Worm (Caenorhabditis elegans) whole organism, L4/young adult: ENCODE measurements around the gene ZC449.1.

ENCODE experiments used
- W03F9.2 ChIP-seq: fragments of 150-350 bp; optimal IDR thresholded peaks from 2 replicates; lab custom pipeline; 2014; ENCODE audit warnings: missing biosample characterization, missing genetic modification characterization
- dao-5 ChIP-seq: sonication (generic microtip); optimal IDR thresholded peaks from 2 replicates; lab custom pipeline; 2016; ENCODE audit warnings: missing genotype, missing genetic modification characterization, moderate library complexity, missing compliant biosample characterization
- him-1 ChIP-seq: sonication (generic microtip); optimal IDR thresholded peaks from 2 replicates; lab custom pipeline; 2016; ENCODE audit warnings: missing genotype, missing genetic modification reagents, missing genetic modification characterization, missing compliant biosample characterization

Gene ZC449.1

ce11 chrX:5024300-5024699 is at the start of gene ZC449.1:
ZC449.1 (plus strand) TSS chrX:5024420.
- no peak for TF ChIP-seq him-1 (tag; lab: Kevin White, UChicago)
- TF ChIP-seq W03F9.2 (tag; lab: Kevin White, UChicago): no peak
- no peak for TF ChIP-seq dao-5 (tag; lab: Kevin White, UChicago)

ce11 chrX:4974486-4974885 is 49.7 kb upstream of the ZC449.1 start:
- TF ChIP-seq him-1 (tag; lab: Kevin White, UChicago) (no peak), W03F9.2 (tag; lab: Kevin White, UChicago) (no peak), dao-5 (tag; lab: Kevin White, UChicago) (no peak)

DNA sequence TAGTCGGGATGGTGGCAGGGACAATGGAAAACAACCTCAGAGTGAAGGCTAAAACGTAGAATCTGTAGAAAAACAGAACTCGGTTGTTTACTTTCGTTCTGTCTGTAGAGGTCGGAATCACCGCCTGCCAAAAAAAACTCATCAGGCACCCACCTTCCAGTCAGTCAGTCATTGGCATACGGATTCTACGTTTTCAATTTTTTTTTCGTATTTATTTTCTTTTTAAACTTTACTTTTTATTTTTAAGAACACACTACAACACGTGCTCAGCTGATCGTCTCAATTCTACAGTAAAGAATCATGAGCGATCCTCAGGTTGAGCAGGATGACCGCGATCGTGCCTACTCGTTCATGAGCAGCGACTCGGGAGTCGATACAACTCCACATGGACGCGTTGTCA is 47.7 kb upstream of the ZC449.1 start, which contains the start of gene lfi-1:
Gene lfi-1 (plus strand): TSS at position 301 of the 400 bp plus-strand sequence.
- no peak for TF ChIP-seq W03F9.2 (tag; lab: Kevin White, UChicago)
- TF ChIP-seq him-1 (tag; lab: Kevin White, UChicago): no peak
- no peak for TF ChIP-seq dao-5 (tag; lab: Kevin White, UChicago)

DNA sequence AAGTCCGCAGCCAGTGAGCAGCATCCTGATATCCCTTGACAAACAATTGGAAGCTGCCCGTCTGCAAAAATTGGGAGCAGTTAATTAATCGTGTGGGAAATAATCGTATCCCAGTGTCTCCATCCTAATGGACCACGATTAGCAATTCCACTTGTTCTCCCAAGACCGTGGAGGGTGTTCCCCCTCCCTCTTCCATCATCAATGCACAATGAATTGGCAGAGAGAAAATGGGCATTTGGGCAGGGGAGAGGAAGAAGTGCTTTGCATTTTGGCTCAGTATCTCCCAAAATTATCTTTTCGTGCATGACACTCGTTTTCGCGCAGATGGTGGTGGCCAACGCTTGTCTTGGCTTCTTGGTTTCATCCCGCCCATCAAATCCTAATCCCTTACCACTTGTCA is 46.1 kb upstream of the ZC449.1 start:
- no peak for TF ChIP-seq him-1 (tag; lab: Kevin White, UChicago)
- no peak for TF ChIP-seq W03F9.2 (tag; lab: Kevin White, UChicago)
- TF ChIP-seq dao-5 (tag; lab: Kevin White, UChicago): no peak

- TF ChIP-seq dao-5 (tag; lab: Kevin White, UChicago) (no peak), him-1 (tag; lab: Kevin White, UChicago) (no peak), W03F9.2 (tag; lab: Kevin White, UChicago) (no peak)
Measured at ce11 chrX:4979060-4979459, 45.2 kb upstream of the ZC449.1 start.

ce11 chrX:4981059-4981458 is 43.2 kb upstream of the ZC449.1 start:
- no peak for TF ChIP-seq him-1 (tag; lab: Kevin White, UChicago)

ce11 chrX:4981579-4981978 is 42.6 kb upstream of the ZC449.1 start:
- no peak for TF ChIP-seq him-1 (tag; lab: Kevin White, UChicago)
- TF ChIP-seq dao-5 (tag; lab: Kevin White, UChicago): no peak
- no peak for TF ChIP-seq W03F9.2 (tag; lab: Kevin White, UChicago)

- no peak for TF ChIP-seq dao-5 (tag; lab: Kevin White, UChicago)
- no peak for TF ChIP-seq W03F9.2 (tag; lab: Kevin White, UChicago)
- peak; percentile 74 for TF ChIP-seq him-1 (tag; lab: Kevin White, UChicago)
Measured at ce11 chrX:4982009-4982625, 42.1 kb upstream of the ZC449.1 start.

DNA sequence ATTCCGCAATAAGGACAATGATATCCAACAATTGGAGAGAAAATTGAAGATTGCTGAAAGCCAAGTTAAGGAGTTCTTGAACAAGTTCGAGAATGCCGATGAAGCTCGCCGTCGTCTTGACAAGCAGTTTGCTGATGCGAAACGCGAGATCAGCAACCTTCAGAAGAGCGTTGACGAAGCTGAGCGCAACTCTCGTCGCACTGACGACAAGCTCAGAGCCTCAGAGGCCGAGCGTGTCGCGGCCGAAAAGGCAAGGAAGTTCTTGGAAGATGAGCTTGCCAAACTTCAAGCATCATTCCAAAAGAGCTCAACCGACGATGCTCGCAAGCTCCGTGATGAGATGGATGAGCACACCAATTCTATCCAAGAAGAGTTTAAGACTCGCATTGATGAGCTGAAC is 37.9 kb upstream of the ZC449.1 start:
- TF ChIP-seq dao-5 (tag; lab: Kevin White, UChicago): no peak
- no peak for TF ChIP-seq W03F9.2 (tag; lab: Kevin White, UChicago)
- TF ChIP-seq him-1 (tag; lab: Kevin White, UChicago): no peak

ce11 chrX:4987617-4988016 is 36.6 kb upstream of the ZC449.1 start:
- TF ChIP-seq W03F9.2 (tag; lab: Kevin White, UChicago) (no peak), dao-5 (tag; lab: Kevin White, UChicago) (no peak), him-1 (tag; lab: Kevin White, UChicago) (no peak)

DNA sequence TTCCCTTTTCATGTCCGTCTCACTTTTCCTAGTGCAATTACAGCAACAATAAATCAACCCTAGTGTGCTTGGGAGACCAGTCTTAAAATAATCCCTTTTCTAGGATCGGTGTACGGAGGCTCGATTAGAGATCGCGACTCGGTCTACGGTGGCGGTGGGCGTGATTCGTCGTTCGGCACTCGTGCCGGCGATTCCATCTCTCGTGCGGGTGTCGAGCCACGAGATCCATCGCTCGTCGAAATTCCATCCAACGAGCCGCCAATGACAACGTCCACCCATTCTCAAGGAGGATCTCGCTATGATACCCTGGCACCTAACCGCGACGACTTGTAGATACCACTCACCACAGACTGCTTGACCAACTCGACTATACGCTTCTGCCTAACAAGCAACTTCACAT is 31.7 kb upstream of the ZC449.1 start:
- TF ChIP-seq dao-5 (tag; lab: Kevin White, UChicago) (no peak), W03F9.2 (tag; lab: Kevin White, UChicago) (no peak), him-1 (tag; lab: Kevin White, UChicago) (no peak)

DNA sequence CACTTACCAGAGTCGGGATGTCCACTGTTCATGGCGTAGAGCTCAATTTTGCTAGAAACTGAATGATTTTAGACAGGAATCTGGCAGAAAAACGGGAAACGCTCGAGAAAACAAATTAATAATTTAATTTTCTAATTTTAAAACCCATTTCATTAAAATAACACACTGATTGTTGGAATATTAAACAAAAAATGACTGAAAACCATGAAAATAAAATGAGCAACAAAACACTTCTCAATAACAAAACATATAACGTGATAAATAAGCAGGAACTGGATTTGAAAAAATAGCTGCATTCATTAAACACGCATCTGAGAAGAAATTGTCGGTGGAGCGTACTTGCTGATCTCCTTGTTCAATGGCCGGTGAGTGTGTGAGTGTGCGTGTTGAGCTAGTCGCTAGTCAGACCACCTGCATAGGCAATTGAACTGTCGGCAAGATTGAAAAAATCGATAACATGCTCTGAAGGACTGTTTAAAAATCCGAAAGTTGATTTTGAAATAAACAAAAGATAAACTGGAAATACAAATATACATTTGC is 26.6 kb upstream of the ZC449.1 start, which contains the start of gene ZC8.6:
Gene ZC8.6 (minus strand): TSS at position 51 of the 540 bp plus-strand sequence.
- TF ChIP-seq dao-5 (tag; lab: Kevin White, UChicago) (no peak), W03F9.2 (tag; lab: Kevin White, UChicago) (no peak), him-1 (tag; lab: Kevin White, UChicago) (no peak)

ce11 chrX:4998875-4999274 is 25.3 kb upstream of the ZC449.1 start, which contains the start of gene set-30:
set-30 (plus strand) TSS chrX:4999270.
- TF ChIP-seq dao-5 (tag; lab: Kevin White, UChicago): no peak

- TF ChIP-seq him-1 (tag; lab: Kevin White, UChicago) (no peak), W03F9.2 (tag; lab: Kevin White, UChicago) (no peak), dao-5 (tag; lab: Kevin White, UChicago) (no peak)
Measured at ce11 chrX:5004940-5005339, 19.3 kb upstream of the ZC449.1 start, which contains the start of gene hsd-2. hsd-2 (plus strand) TSS chrX:5005240.
